Fruit fly (Drosophila melanogaster) whole organism, prepupa: ENCODE results near the gene CG1271.

Experiments used
- Smox ChIP-seq: fragments of 200-800 bp; sonication (Bioruptor generic); optimal IDR thresholded peaks from 3 replicates; lab custom pipeline; 2016; ENCODE audit warnings: missing biosample characterization, missing genetic modification characterization
- dsx ChIP-seq: fragments of 200-800 bp; optimal IDR thresholded peaks from 3 replicates; lab custom pipeline; 2019; ENCODE audit warnings: missing biosample characterization, mild to moderate bottlenecking, missing genetic modification characterization, moderate library complexity; ENCODE audit not compliant: poor library complexity, severe bottlenecking
- eg ChIP-seq: fragments of 200-800 bp; sonication (Bioruptor generic); IDR thresholded peaks from 3 replicates; pipeline ENCODE4 v1.3.6; 2022; ENCODE audit warnings: missing biosample characterization, missing genetic modification characterization

DNA sequence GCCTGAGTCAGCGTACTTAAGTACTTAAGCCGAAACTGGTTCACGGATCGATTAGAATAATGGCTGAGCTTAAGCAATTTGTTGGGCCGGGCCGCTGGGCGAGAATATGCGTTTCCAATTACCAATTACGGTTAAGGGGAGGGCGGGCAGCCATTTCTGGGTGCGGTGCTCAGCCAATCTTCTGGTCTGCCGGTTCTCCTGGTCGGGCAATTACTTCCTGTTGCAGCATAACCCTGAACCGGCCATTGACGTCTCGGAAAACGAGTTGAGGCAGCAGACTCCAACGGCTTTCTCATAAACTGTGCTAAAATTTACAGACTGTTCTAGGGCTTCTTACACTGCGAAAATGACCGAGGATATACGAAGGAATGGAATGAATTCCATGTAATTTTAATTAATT is 48.8 kb downstream of the CG1271 start:
- TF ChIP-seq dsx (GFP tag; lab: Kevin White, UChicago) (no peak), Smox (GFP tag; lab: Kevin White, UChicago) (no peak), eg (no peak)
